Worm (Caenorhabditis elegans) whole organism, midembryonic: Measurements from ENCODE around the gene psr-1.

Source experiments
- cog-1 ChIP-seq: sonication (generic microtip); optimal IDR thresholded peaks from 2 replicates; lab custom pipeline; 2016; ENCODE audit warnings: missing genetic modification characterization, missing compliant biosample characterization
- flt-1 ChIP-seq: fragments of 200-800 bp; sonication (Bioruptor generic); IDR thresholded peaks from 2 replicates; pipeline ENCODE4 v1.3.6; 2022; ENCODE audit warnings: missing genetic modification characterization, missing compliant biosample characterization
- klf-2 ChIP-seq: fragments of 200-800 bp; sonication (Bioruptor generic); conservative IDR thresholded peaks from 2 replicates; pipeline ENCODE4 v1.3.6; 2022; ENCODE audit warnings: missing genetic modification reagents, missing genetic modification characterization, missing compliant biosample characterization
- ref-1 ChIP-seq: fragments of 200-800 bp; sonication (Bioruptor generic); conservative IDR thresholded peaks from 2 replicates; pipeline ENCODE4 v1.3.6; 2022; ENCODE audit warnings: missing genetic modification reagents, missing genetic modification characterization, missing compliant biosample characterization
- tab-1 ChIP-seq: fragments of 200-800 bp; sonication (Bioruptor generic); IDR thresholded peaks from 2 replicates; pipeline ENCODE4 v1.3.6; 2022; ENCODE audit warnings: missing genetic modification characterization, missing compliant biosample characterization
- ztf-23 ChIP-seq: fragments of 200-800 bp; sonication (Bioruptor generic); IDR thresholded peaks from 2 replicates; pipeline ENCODE4 v1.3.6; 2022; ENCODE audit warnings: missing genetic modification reagents, missing genetic modification characterization, missing compliant biosample characterization
- ztf-29 ChIP-seq: fragments of 200-800 bp; sonication (Bioruptor generic); IDR thresholded peaks from 2 replicates; pipeline ENCODE4 v1.3.6; 2022; ENCODE audit warnings: missing genetic modification reagents, missing genetic modification characterization, missing compliant biosample characterization

DNA sequence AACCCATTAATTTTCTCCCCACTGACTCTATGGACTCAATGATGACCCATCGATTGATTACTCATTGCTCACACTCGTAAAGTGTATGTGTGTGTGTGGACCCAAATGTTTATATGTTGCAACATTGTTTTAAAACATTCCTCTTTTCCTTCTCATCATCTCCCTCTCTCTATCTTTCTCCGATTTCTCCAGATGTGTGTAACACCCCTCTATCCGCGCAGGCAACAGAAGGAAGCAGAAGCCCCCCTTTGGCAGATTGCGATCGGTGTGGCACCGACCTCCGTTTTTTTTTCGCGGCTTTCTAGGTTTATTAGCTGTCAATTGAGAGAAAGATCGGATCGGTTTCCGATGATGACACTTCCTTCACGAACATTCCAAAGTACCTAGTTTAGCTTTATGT, 9.5 kb upstream of the psr-1 start:
- no peak for TF ChIP-seq klf-2 (GFP tag; lab: Robert Waterston, UW)
- peak; percentile 68; the same call in 1 of the 2 replicates for TF ChIP-seq ztf-29 (GFP tag; lab: Robert Waterston, UW)
- TF ChIP-seq ref-1 (GFP tag; lab: Robert Waterston, UW): 0 out of 2 replicates have a peak, but pooled peaks have one; percentile 27
- no peak for TF ChIP-seq flt-1
- TF ChIP-seq ztf-23 (GFP tag; lab: Robert Waterston, UW): no peak
- TF ChIP-seq cog-1 (tag; lab: Kevin White, UChicago): no peak
- TF ChIP-seq tab-1 (GFP tag; lab: Robert Waterston, UW): no peak
